Worm (Caenorhabditis elegans) whole organism, L4 larva: Measurements from ENCODE around the gene nhr-106.

Source experiments
- F44E2.7 ChIP-seq: fragments of 200-800 bp; sonication (Bioruptor generic); IDR thresholded peaks from 2 replicates; pipeline ENCODE4 v2.1.2; 2022; ENCODE audit warnings: missing genetic modification characterization, missing compliant biosample characterization
- R02D3.7 ChIP-seq: fragments of 150-350 bp; sonication (generic microtip); optimal IDR thresholded peaks from 3 replicates; lab custom pipeline; 2014; ENCODE audit warnings: missing biosample characterization, missing genetic modification characterization
- Y75B8A.6 ChIP-seq: fragments of 200-800 bp; sonication (Bioruptor generic); IDR thresholded peaks from 2 replicates; pipeline ENCODE4 v1.3.6; 2022; ENCODE audit warnings: missing genetic modification reagents, missing genetic modification characterization, missing compliant biosample characterization
- ZK546.5 ChIP-seq, 2 experiments: sonication (generic microtip); optimal IDR thresholded peaks; 2 replicates each; lab custom pipeline; 2017; ENCODE audit warnings: missing biosample characterization in 2 of 2, missing genetic modification characterization in 2 of 2
- ama-1 ChIP-seq: fragments of 150-350 bp; optimal IDR thresholded peaks from 2 replicates; lab custom pipeline; 2014; ENCODE audit warnings: inconsistent platforms, mixed read lengths
- ceh-44 ChIP-seq: fragments of 200-800 bp; sonication (Bioruptor generic); IDR thresholded peaks from 2 replicates; pipeline ENCODE4 v1.3.6; 2022; ENCODE audit warnings: missing genetic modification reagents, missing genetic modification characterization, missing compliant biosample characterization
- ceh-62 ChIP-seq: sonication (generic microtip); optimal IDR thresholded peaks from 2 replicates; lab custom pipeline; 2017; ENCODE audit warnings: missing biosample characterization, missing genetic modification characterization
- ceh-82 ChIP-seq: sonication (generic microtip); optimal IDR thresholded peaks from 2 replicates; lab custom pipeline; 2017; ENCODE audit warnings: missing biosample characterization, missing genetic modification characterization
- dmd-6 ChIP-seq: fragments of 200-800 bp; sonication (Bioruptor generic); IDR thresholded peaks from 2 replicates; pipeline ENCODE4 v1.3.6; 2022; ENCODE audit warnings: missing genetic modification reagents, missing genetic modification characterization, missing compliant biosample characterization
- dmd-9 ChIP-seq: fragments of 200-800 bp; sonication (Bioruptor generic); IDR thresholded peaks from 2 replicates; pipeline ENCODE4 v1.3.6; 2022; ENCODE audit warnings: missing genetic modification reagents, missing genetic modification characterization, missing compliant biosample characterization
- duxl-1 ChIP-seq: sonication (generic microtip); optimal IDR thresholded peaks from 2 replicates; lab custom pipeline; 2016; ENCODE audit warnings: mild to moderate bottlenecking, missing genetic modification characterization, moderate library complexity, missing compliant biosample characterization; ENCODE audit not compliant: poor library complexity
- dve-1 ChIP-seq: sonication (generic microtip); optimal IDR thresholded peaks from 2 replicates; lab custom pipeline; 2017; ENCODE audit warnings: antibody characterized with exemption, mild to moderate bottlenecking, missing genetic modification characterization, missing compliant biosample characterization; ENCODE audit not compliant: insufficient read depth
- hlh-11 ChIP-seq: fragments of 200-800 bp; sonication (Bioruptor generic); optimal IDR thresholded peaks from 2 replicates; lab custom pipeline; 2018; ENCODE audit warnings: mild to moderate bottlenecking, missing genetic modification characterization, missing compliant biosample characterization
- lin-1 ChIP-seq: fragments of 200-800 bp; sonication (Bioruptor generic); IDR thresholded peaks from 2 replicates; pipeline ENCODE4 v1.3.6; 2022; ENCODE audit warnings: missing genetic modification reagents, missing genetic modification characterization, missing compliant biosample characterization
- lin-13 ChIP-seq: fragments of 150-350 bp; optimal IDR thresholded peaks from 2 replicates; lab custom pipeline; 2014; ENCODE audit warnings: missing biosample characterization, missing genetic modification reagents, missing genetic modification characterization
- lin-15B ChIP-seq: fragments of 150-350 bp; sonication (generic microtip); optimal IDR thresholded peaks from 3 replicates; lab custom pipeline; 2014; ENCODE audit warnings: missing biosample characterization, missing genetic modification characterization
- lin-39 ChIP-seq: fragments of 150-350 bp; optimal IDR thresholded peaks from 2 replicates; lab custom pipeline; 2014; ENCODE audit warnings: missing biosample characterization, missing genetic modification reagents, missing genetic modification characterization
- mdl-1 ChIP-seq, 2 experiments: fragments of 150-350 bp in 1 of 2; sonication (generic microtip) in 1 of 2; optimal IDR thresholded peaks; 2 replicates each; lab custom pipeline; 2014 to 2017; ENCODE audit warnings: missing biosample characterization in 2 of 2, missing genetic modification characterization in 2 of 2
- mdt-29 ChIP-seq: fragments of 200-800 bp; sonication (Bioruptor generic); IDR thresholded peaks from 2 replicates; pipeline ENCODE4 v1.3.6; 2022; ENCODE audit warnings: missing genetic modification reagents, missing genetic modification characterization, missing compliant biosample characterization
- mes-2 ChIP-seq: sonication (generic microtip); optimal IDR thresholded peaks from 2 replicates; lab custom pipeline; 2016; ENCODE audit warnings: missing genotype, mild to moderate bottlenecking, missing genetic modification characterization, missing compliant biosample characterization; ENCODE audit not compliant: poor library complexity, severe bottlenecking
- nhr-111 ChIP-seq: fragments of 200-800 bp; sonication (Bioruptor generic); optimal IDR thresholded peaks from 2 replicates; lab custom pipeline; 2018; ENCODE audit warnings: mild to moderate bottlenecking, missing genetic modification characterization, missing compliant biosample characterization
- nhr-25 ChIP-seq: sonication (generic microtip); optimal IDR thresholded peaks from 2 replicates; lab custom pipeline; 2017; ENCODE audit warnings: missing genetic modification characterization, mild to moderate bottlenecking, missing compliant biosample characterization, antibody characterized with exemption, moderate library complexity, borderline replicate concordance; ENCODE audit not compliant: insufficient read depth
- nhr-28 ChIP-seq: fragments of 150-350 bp; optimal IDR thresholded peaks from 2 replicates; lab custom pipeline; 2014; ENCODE audit warnings: missing biosample characterization, missing genetic modification characterization
- nhr-76 ChIP-seq: fragments of 150-350 bp; optimal IDR thresholded peaks from 2 replicates; lab custom pipeline; 2014; ENCODE audit warnings: missing biosample characterization, missing genetic modification characterization
- php-3 ChIP-seq: fragments of 200-800 bp; sonication (Bioruptor generic); IDR thresholded peaks from 2 replicates; pipeline ENCODE4 v1.3.6; 2022; ENCODE audit warnings: missing genetic modification reagents, missing genetic modification characterization, missing compliant biosample characterization
- saeg-2 ChIP-seq: fragments of 200-800 bp; sonication (Bioruptor generic); IDR thresholded peaks from 2 replicates; pipeline ENCODE4 v1.3.6; 2022; ENCODE audit warnings: missing genetic modification reagents, missing genetic modification characterization, missing compliant biosample characterization
- sdz-12 ChIP-seq: fragments of 200-800 bp; sonication (Bioruptor generic); optimal IDR thresholded peaks from 2 replicates; lab custom pipeline; 2018; ENCODE audit warnings: mild to moderate bottlenecking, missing genetic modification characterization, missing compliant biosample characterization
- snpc-1.2 ChIP-seq: fragments of 200-800 bp; sonication (Bioruptor generic); IDR thresholded peaks from 2 replicates; pipeline ENCODE4 v1.3.6; 2022; ENCODE audit warnings: missing genetic modification reagents, missing genetic modification characterization, missing compliant biosample characterization
- spr-1 ChIP-seq: sonication (generic microtip); optimal IDR thresholded peaks from 2 replicates; lab custom pipeline; 2016; ENCODE audit warnings: mild to moderate bottlenecking, missing genetic modification characterization, missing compliant biosample characterization
- unc-39 ChIP-seq: sonication (generic microtip); optimal IDR thresholded peaks from 2 replicates; lab custom pipeline; 2017; ENCODE audit warnings: missing biosample characterization, missing genetic modification characterization
- unc-62 ChIP-seq, 3 experiments: fragments of 150-350 bp in 1 of 3; sonication (generic microtip); optimal IDR thresholded peaks in 2 of 3; peaks in 1 of 3; 1 replicate in 1 of 3; 2 replicates in 2 of 3; lab custom pipeline; 2014 to 2017; ENCODE audit warnings: missing biosample characterization in 3 of 3, missing genetic modification characterization in 3 of 3, missing genetic modification reagents in 3 of 3, missing genotype in 1 of 3
- zip-2 ChIP-seq: fragments of 150-350 bp; optimal IDR thresholded peaks from 2 replicates; lab custom pipeline; 2014; ENCODE audit warnings: missing biosample characterization, missing genetic modification characterization
- ztf-7 ChIP-seq: fragments of 150-350 bp; optimal IDR thresholded peaks from 2 replicates; lab custom pipeline; 2014; ENCODE audit warnings: missing biosample characterization, missing genetic modification characterization

The nhr-106 gene

DNA sequence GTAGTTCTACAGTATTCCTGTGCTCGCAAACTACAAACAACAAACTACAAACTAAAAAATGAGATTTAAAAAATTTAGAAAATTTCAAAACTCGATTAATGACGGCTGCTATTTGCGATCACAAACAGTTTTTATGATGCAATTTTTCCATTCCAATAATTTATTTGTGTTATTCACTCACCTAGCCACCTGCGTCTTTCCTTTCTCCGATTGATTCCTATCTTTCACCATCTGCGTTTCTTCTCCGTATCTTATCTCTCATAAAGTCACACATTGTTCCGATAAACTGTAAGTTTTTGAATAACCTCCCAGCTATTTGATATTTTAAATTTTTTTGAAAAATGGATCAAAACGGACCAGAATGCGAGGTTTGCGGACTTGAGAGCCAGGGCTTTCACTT, 44.8 kb downstream of the nhr-106 start, which contains the start of gene nhr-132 (continued):
- TF ChIP-seq mdt-29 (GFP tag; lab: Robert Waterston, UW) = no peak
- peak; percentile 0 for TF ChIP-seq zip-2
- TF ChIP-seq hlh-11 (tag; lab: Kevin White, UChicago) = peak; percentile 67
- no peak for TF ChIP-seq snpc-1.2 (GFP tag; lab: Robert Waterston, UW)
- TF ChIP-seq lin-39 (tag; lab: Kevin White, UChicago) = no peak
- TF ChIP-seq ztf-7 (tag; lab: Kevin White, UChicago) = peak; percentile 43
- TF ChIP-seq mes-2 (tag; lab: Kevin White, UChicago) = peak; percentile 25
- peak; percentile 70 for TF ChIP-seq php-3 (GFP tag; lab: Robert Waterston, UW)
- TF ChIP-seq lin-13 (GFP tag; lab: Kevin White, UChicago) = no peak
- no peak for TF ChIP-seq ceh-62 (tag; lab: Kevin White, UChicago)
- TF ChIP-seq nhr-111 (GFP tag; lab: Kevin White, UChicago) = no peak
- no peak for TF ChIP-seq saeg-2 (GFP tag; lab: Robert Waterston, UW)
- no peak for TF ChIP-seq nhr-76 (tag; lab: Kevin White, UChicago)
- TF ChIP-seq F44E2.7 = no peak
- peak; percentile 61 for TF ChIP-seq dmd-6 (GFP tag; lab: Robert Waterston, UW)
- TF ChIP-seq nhr-28 (tag; lab: Kevin White, UChicago) = peak; percentile 77
- TF ChIP-seq lin-1 (GFP tag; lab: Robert Waterston, UW) = 0 out of 2 replicates have a peak, but pooled peaks have one; percentile 8
- TF ChIP-seq mdl-1 (tag; optimal IDR thresholded peaks at IDR 0.05; lab: Kevin White, UChicago) = peak in 1 of 2 experiments; percentile 25
- no peak for TF ChIP-seq ama-1 (lab: Kevin White, UChicago)
- TF ChIP-seq, all 104 proteins: peak for 17

DNA sequence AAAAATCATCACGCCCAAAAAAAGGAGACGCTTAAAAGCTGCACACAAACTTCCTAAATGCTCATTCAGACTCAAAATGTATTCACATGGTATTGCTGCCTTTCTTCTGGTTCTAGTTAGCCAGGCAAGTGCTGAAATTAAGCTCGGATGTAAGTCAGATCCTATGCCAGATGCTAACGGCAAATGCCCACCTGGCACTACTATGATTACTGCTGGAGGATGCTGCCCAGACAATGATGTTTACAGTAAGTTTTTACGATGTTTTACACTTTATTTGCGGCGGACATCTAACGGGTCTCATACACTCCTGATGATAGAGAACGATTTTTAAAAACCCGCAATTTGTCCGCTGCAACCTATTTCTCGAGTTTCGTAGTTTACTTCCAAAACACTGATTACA, 47.2 kb downstream of the nhr-106 start, which contains the start of gene C14C6.5:
Gene C14C6.5 (plus strand): TSS at position 58 of the 400 bp plus-strand sequence.
- TF ChIP-seq unc-62 (GFP tag; optimal IDR thresholded peaks at IDR 0.05 in 1 of 2; lab: Kevin White, UChicago) (peak in 1 of 2 experiments; percentile 93), unc-62 (tag; optimal IDR thresholded peaks at IDR 0.05; lab: Kevin White, UChicago) (no peak), lin-15B (no peak)

DNA sequence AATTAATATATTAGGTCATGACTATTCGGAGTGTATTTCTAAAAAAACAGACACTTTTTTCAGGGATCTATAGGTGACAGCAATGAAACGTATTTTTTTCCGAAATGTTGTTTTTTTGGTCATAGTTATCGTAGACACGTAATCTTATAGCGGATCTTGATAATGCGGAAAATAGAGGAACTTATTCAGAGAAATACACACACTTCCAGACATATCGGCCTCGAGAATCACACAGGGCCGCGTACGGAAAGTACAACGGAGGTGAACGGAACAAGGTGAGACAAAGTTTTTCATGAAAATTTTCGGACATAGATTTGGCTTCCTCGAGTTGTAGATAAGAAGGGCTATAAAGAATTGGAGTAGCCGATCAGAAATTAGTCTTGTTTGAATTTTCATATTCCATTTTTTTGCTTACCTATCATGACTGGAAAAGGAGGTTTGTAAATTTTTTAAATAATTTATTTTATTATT, 49.7 kb downstream of the nhr-106 start, which contains the start of gene nhr-155:
Gene nhr-155 (plus strand): TSS at position 421 of the 471 bp plus-strand sequence.
- no peak for TF ChIP-seq dve-1 (tag; lab: Kevin White, UChicago)
- no peak for TF ChIP-seq R02D3.7
- TF ChIP-seq Y75B8A.6 = no peak
- TF ChIP-seq duxl-1 = no peak
- no peak for TF ChIP-seq unc-39 (tag; lab: Kevin White, UChicago)
- TF ChIP-seq ceh-82 (tag; lab: Kevin White, UChicago) = no peak
- no peak for TF ChIP-seq dmd-9
- TF ChIP-seq ceh-44 = no peak
- no peak for TF ChIP-seq ztf-7 (tag; lab: Kevin White, UChicago)
- no peak for TF ChIP-seq ZK546.5 (tag; optimal IDR thresholded peaks at IDR 0.05; lab: Kevin White, UChicago)
- no peak for TF ChIP-seq nhr-25 (tag; lab: Kevin White, UChicago)
- no peak for TF ChIP-seq mdl-1 (tag; optimal IDR thresholded peaks at IDR 0.05; lab: Kevin White, UChicago)
- no peak for TF ChIP-seq lin-39 (tag; lab: Kevin White, UChicago)
- no peak for TF ChIP-seq ama-1 (lab: Kevin White, UChicago)
- no peak for TF ChIP-seq sdz-12 (GFP tag; lab: Kevin White, UChicago)
- no peak for TF ChIP-seq saeg-2 (GFP tag; lab: Robert Waterston, UW)
- TF ChIP-seq spr-1 (tag; lab: Kevin White, UChicago) = no peak
- TF ChIP-seq, all 104 proteins: peak for 0
